Fruit fly (Drosophila melanogaster) whole organism, embryonic: Measurements from ENCODE around the gene CG43850.
A peak's percentile ranks its signal among the peaks of the same experiment; 100 is the strongest.

Experiments
- Abd-B ChIP-seq: fragments of 200-800 bp; sonication (Bioruptor generic); optimal IDR thresholded peaks from 2 replicates; lab custom pipeline; 2018; ENCODE audit warnings: missing biosample characterization, mild to moderate bottlenecking, missing genetic modification characterization, moderate library complexity
- Asciz ChIP-seq: fragments of 200-800 bp; sonication (Bioruptor generic); optimal IDR thresholded peaks from 2 replicates; lab custom pipeline; 2017; ENCODE audit warnings: missing biosample characterization, mild to moderate bottlenecking, missing genetic modification characterization, missing genetic modification reagents
- B-H1 ChIP-seq: fragments of 200-800 bp; sonication (Bioruptor generic); IDR thresholded peaks from 3 replicates; pipeline ENCODE4 v1.3.6; 2022; ENCODE audit warnings: missing biosample characterization, missing genetic modification characterization
- CG10321 ChIP-seq: fragments of 200-800 bp; sonication (Bioruptor generic); IDR thresholded peaks from 2 replicates; pipeline ENCODE4 v1.3.6; 2022; ENCODE audit warnings: missing biosample characterization, missing genetic modification characterization
- CG11504 ChIP-seq: fragments of 200-800 bp; sonication (Bioruptor generic); optimal IDR thresholded peaks from 3 replicates; lab custom pipeline; 2019; ENCODE audit warnings: missing biosample characterization, mild to moderate bottlenecking, missing genetic modification characterization, moderate library complexity
- CG12769 ChIP-seq: fragments of 200-800 bp; sonication (Bioruptor generic); optimal IDR thresholded peaks from 2 replicates; lab custom pipeline; 2019; ENCODE audit warnings: missing biosample characterization, mild to moderate bottlenecking, missing genetic modification characterization, moderate library complexity
- CG14860 ChIP-seq: fragments of 200-800 bp; sonication (Bioruptor generic); IDR thresholded peaks from 3 replicates; pipeline ENCODE4 v1.3.6; 2022; ENCODE audit warnings: missing biosample characterization, missing genetic modification characterization; ENCODE audit not compliant: partially characterized antibody
- CG15514 ChIP-seq: fragments of 200-800 bp; sonication (Bioruptor generic); optimal IDR thresholded peaks from 3 replicates; lab custom pipeline; 2017; ENCODE audit warnings: missing biosample characterization, missing genetic modification characterization, mild to moderate bottlenecking, moderate library complexity, missing genetic modification reagents
- CG16863 ChIP-seq: fragments of 200-800 bp; sonication (Bioruptor generic); optimal IDR thresholded peaks from 3 replicates; lab custom pipeline; 2016; ENCODE audit warnings: missing biosample characterization, missing genetic modification characterization
- CG3065 ChIP-seq: fragments of 200-800 bp; sonication (Bioruptor generic); optimal IDR thresholded peaks from 2 replicates; lab custom pipeline; 2016; ENCODE audit warnings: missing biosample characterization, missing genetic modification characterization
- CG31224 ChIP-seq: fragments of 200-800 bp; sonication (Bioruptor generic); IDR thresholded peaks from 2 replicates; pipeline ENCODE4 v1.3.6; 2022; ENCODE audit warnings: missing biosample characterization, missing genetic modification characterization
- CG31388 ChIP-seq: fragments of 200-800 bp; sonication (Bioruptor generic); optimal IDR thresholded peaks from 2 replicates; lab custom pipeline; 2016; ENCODE audit warnings: missing biosample characterization, missing genetic modification characterization
- CG32767 ChIP-seq: fragments of 200-800 bp; sonication (Bioruptor generic); IDR thresholded peaks from 2 replicates; pipeline ENCODE4 v1.3.6; 2022; ENCODE audit warnings: missing biosample characterization, missing genetic modification characterization
- CG3281 ChIP-seq: fragments of 200-800 bp; sonication (Bioruptor generic); optimal IDR thresholded peaks from 3 replicates; lab custom pipeline; 2017; ENCODE audit warnings: missing biosample characterization, mild to moderate bottlenecking, missing genetic modification characterization
- CG6689 ChIP-seq: fragments of 200-800 bp; sonication (Bioruptor generic); IDR thresholded peaks from 2 replicates; pipeline ENCODE4 v1.3.6; 2022; ENCODE audit warnings: missing biosample characterization, missing genetic modification characterization
- CG7786 ChIP-seq: fragments of 200-800 bp; sonication (Bioruptor generic); optimal IDR thresholded peaks from 2 replicates; lab custom pipeline; 2016; ENCODE audit warnings: missing biosample characterization, missing genetic modification characterization
- CG7839 ChIP-seq: fragments of 200-800 bp; sonication (Bioruptor generic); optimal IDR thresholded peaks from 3 replicates; lab custom pipeline; 2018; ENCODE audit warnings: missing biosample characterization, mild to moderate bottlenecking, missing genetic modification characterization, moderate library complexity
- CG8765 ChIP-seq: fragments of 200-800 bp; sonication (Bioruptor generic); IDR thresholded peaks from 2 replicates; pipeline ENCODE4 v1.3.6; 2022; ENCODE audit warnings: missing biosample characterization, missing genetic modification characterization
- CHES-1-like ChIP-seq: fragments of 200-800 bp; sonication (Bioruptor generic); optimal IDR thresholded peaks from 2 replicates; lab custom pipeline; 2016; ENCODE audit warnings: missing biosample characterization, missing genetic modification characterization
- CTCF ChIP-seq: fragments of 200-800 bp; sonication (Bioruptor generic); optimal IDR thresholded peaks from 2 replicates; lab custom pipeline; 2017; ENCODE audit warnings: missing biosample characterization, mild to moderate bottlenecking, missing genetic modification characterization, moderate library complexity
- CrebB ChIP-seq: fragments of 200-800 bp; sonication (Bioruptor generic); optimal IDR thresholded peaks from 3 replicates; lab custom pipeline; 2018; ENCODE audit warnings: missing biosample characterization, mild to moderate bottlenecking, missing genetic modification characterization
- Hey ChIP-seq: fragments of 200-800 bp; sonication (Bioruptor generic); optimal IDR thresholded peaks from 3 replicates; lab custom pipeline; 2018; ENCODE audit warnings: missing biosample characterization, mild to moderate bottlenecking, missing genetic modification characterization
- Hr39 ChIP-seq: fragments of >200 bp; optimal IDR thresholded peaks from 2 replicates; lab custom pipeline; 2017
- Hr51 ChIP-seq, 2 experiments: fragments of 200-800 bp; sonication (Bioruptor generic); optimal IDR thresholded peaks; 2 replicates in 1 of 2; 3 replicates in 1 of 2; lab custom pipeline; 2016 to 2018; ENCODE audit warnings: missing biosample characterization in 2 of 2, missing genetic modification characterization in 2 of 2, mild to moderate bottlenecking in 1 of 2, moderate library complexity in 1 of 2
- MTF-1 ChIP-seq: fragments of 200-800 bp; sonication (Bioruptor generic); optimal IDR thresholded peaks from 2 replicates; lab custom pipeline; 2018; ENCODE audit warnings: missing biosample characterization, mild to moderate bottlenecking, missing genetic modification characterization, borderline replicate concordance
- NFAT ChIP-seq: fragments of 200-800 bp; sonication (Bioruptor generic); IDR thresholded peaks from 2 replicates; pipeline ENCODE4 v1.3.6; 2022; ENCODE audit warnings: missing biosample characterization, missing genetic modification characterization
- Oli ChIP-seq: fragments of 200-800 bp; sonication (Bioruptor generic); optimal IDR thresholded peaks from 2 replicates; lab custom pipeline; 2018; ENCODE audit warnings: missing biosample characterization, mild to moderate bottlenecking, missing genetic modification characterization, moderate library complexity
- Pdp1 ChIP-seq, 2 experiments: fragments of 200-800 bp; sonication (Bioruptor generic); optimal IDR thresholded peaks; 3 replicates each; lab custom pipeline; 2016; ENCODE audit warnings: missing biosample characterization in 2 of 2, missing genetic modification characterization in 2 of 2, mild to moderate bottlenecking in 1 of 2, moderate library complexity in 1 of 2
- Six4 ChIP-seq: fragments of 200-800 bp; sonication (Bioruptor generic); optimal IDR thresholded peaks from 2 replicates; lab custom pipeline; 2016; ENCODE audit warnings: missing biosample characterization, missing genetic modification characterization
- ab ChIP-seq: fragments of 200-800 bp; sonication (Bioruptor generic); optimal IDR thresholded peaks from 2 replicates; lab custom pipeline; 2016; ENCODE audit warnings: missing biosample characterization, missing genetic modification characterization
- ase ChIP-seq: fragments of 200-800 bp; sonication (Bioruptor generic); IDR thresholded peaks from 3 replicates; pipeline ENCODE4 v1.3.6; 2022; ENCODE audit warnings: missing biosample characterization, missing genetic modification characterization
- chn ChIP-seq: fragments of 200-800 bp; sonication (Bioruptor generic); optimal IDR thresholded peaks from 2 replicates; lab custom pipeline; 2016; ENCODE audit warnings: missing biosample characterization, missing genetic modification characterization
- crol ChIP-seq: fragments of 200-800 bp; sonication (Bioruptor generic); IDR thresholded peaks from 2 replicates; pipeline ENCODE4 v1.3.6; 2022; ENCODE audit warnings: missing biosample characterization, missing genetic modification characterization
- cwo ChIP-seq: fragments of 200-800 bp; sonication (Bioruptor generic); optimal IDR thresholded peaks from 3 replicates; lab custom pipeline; 2017; ENCODE audit warnings: missing biosample characterization, missing genetic modification characterization, mild to moderate bottlenecking, moderate library complexity, missing genetic modification reagents
- emc ChIP-seq: fragments of 200-800 bp; sonication (Bioruptor generic); optimal IDR thresholded peaks from 2 replicates; lab custom pipeline; 2016; ENCODE audit warnings: missing biosample characterization, missing genetic modification characterization
- grau ChIP-seq: fragments of 200-800 bp; optimal IDR thresholded peaks from 3 replicates; lab custom pipeline; 2019; ENCODE audit warnings: missing biosample characterization, mild to moderate bottlenecking, missing genetic modification characterization, moderate library complexity
- ind ChIP-seq: fragments of 200-800 bp; sonication (Bioruptor generic); optimal IDR thresholded peaks from 3 replicates; lab custom pipeline; 2016; ENCODE audit warnings: missing biosample characterization, missing genetic modification characterization
- klu ChIP-seq: fragments of 200-800 bp; sonication (Bioruptor generic); IDR thresholded peaks from 2 replicates; pipeline ENCODE4 v1.3.6; 2022; ENCODE audit warnings: missing biosample characterization, missing genetic modification characterization
- lilli ChIP-seq: fragments of 200-800 bp; sonication (Bioruptor generic); optimal IDR thresholded peaks from 3 replicates; lab custom pipeline; 2016; ENCODE audit warnings: missing biosample characterization, missing genetic modification characterization
- pb ChIP-seq: fragments of 200-800 bp; sonication (Bioruptor generic); optimal IDR thresholded peaks from 3 replicates; lab custom pipeline; 2016; ENCODE audit warnings: missing biosample characterization, missing genetic modification characterization
- pita ChIP-seq: fragments of 200-800 bp; sonication (Bioruptor generic); optimal IDR thresholded peaks from 2 replicates; lab custom pipeline; 2017; ENCODE audit warnings: missing biosample characterization, mild to moderate bottlenecking, missing genetic modification characterization
- psq ChIP-seq: fragments of 200-800 bp; sonication (Bioruptor generic); optimal IDR thresholded peaks from 2 replicates; lab custom pipeline; 2017; ENCODE audit warnings: missing biosample characterization, missing genetic modification characterization
- pzg ChIP-seq: fragments of 200-800 bp; sonication (Bioruptor generic); optimal IDR thresholded peaks from 3 replicates; lab custom pipeline; 2018; ENCODE audit warnings: missing biosample characterization, mild to moderate bottlenecking, missing genetic modification characterization, moderate library complexity
- sens-2 ChIP-seq: fragments of 200-800 bp; sonication (Bioruptor generic); IDR thresholded peaks from 2 replicates; pipeline ENCODE4 v1.3.6; 2022; ENCODE audit warnings: missing biosample characterization, missing genetic modification characterization
- shn ChIP-seq: fragments of 200-800 bp; sonication (Bioruptor generic); optimal IDR thresholded peaks from 3 replicates; lab custom pipeline; 2016; ENCODE audit warnings: missing biosample characterization, missing genetic modification characterization
- slbo ChIP-seq: fragments of 200-800 bp; sonication (Bioruptor generic); IDR thresholded peaks from 2 replicates; pipeline ENCODE4 v1.3.6; 2022; ENCODE audit warnings: missing biosample characterization, missing genetic modification characterization
- sna ChIP-seq: fragments of 200-800 bp; sonication (Bioruptor generic); IDR thresholded peaks from 2 replicates; pipeline ENCODE4 v1.3.6; 2022; ENCODE audit warnings: missing biosample characterization, missing genetic modification characterization; ENCODE audit not compliant: partially characterized antibody
- twi ChIP-seq: fragments of 200-800 bp; optimal IDR thresholded peaks from 2 replicates; lab custom pipeline; 2019; ENCODE audit warnings: missing biosample characterization, mild to moderate bottlenecking, missing genetic modification characterization, moderate library complexity
- unpg ChIP-seq: fragments of 200-800 bp; sonication (Bioruptor generic); optimal IDR thresholded peaks from 3 replicates; lab custom pipeline; 2018; ENCODE audit warnings: missing biosample characterization, mild to moderate bottlenecking, missing genetic modification characterization, moderate library complexity
- zf30C ChIP-seq: fragments of 200-800 bp; sonication (Bioruptor generic); optimal IDR thresholded peaks from 3 replicates; lab custom pipeline; 2018; ENCODE audit warnings: missing biosample characterization, mild to moderate bottlenecking, missing genetic modification characterization

Gene CG43850

dm6 chr2L:13399565-13399964 lies 15.7 kb upstream of the CG43850 start (continued):
- no peak for TF ChIP-seq Asciz
- TF ChIP-seq grau, result peak; percentile 29
- TF ChIP-seq CTCF, result no peak
- TF ChIP-seq ase (GFP tag; lab: Robert Waterston, UW), result no peak
- TF ChIP-seq MTF-1, result no peak
- no peak for TF ChIP-seq ab (GFP tag; lab: Kevin White, UChicago)
- no peak for TF ChIP-seq CG31224 (GFP tag; lab: Robert Waterston, UW)
- TF ChIP-seq CG6689 (GFP tag; lab: Robert Waterston, UW), result no peak
- peak; percentile 24 for TF ChIP-seq CG7839 (tag; lab: Kevin White, UChicago)
- no peak for TF ChIP-seq crol (GFP tag; lab: Robert Waterston, UW)
- TF ChIP-seq sens-2, result no peak
- TF ChIP-seq zf30C, result peak; percentile 15
- TF ChIP-seq Hr39 (lab: Kevin White, UChicago), result no peak
- no peak for TF ChIP-seq CG32767 (GFP tag; lab: Robert Waterston, UW)
- TF ChIP-seq CG11504, result peak; percentile 15
- TF ChIP-seq twi (tag; lab: Kevin White, UChicago), result no peak
- no peak for TF ChIP-seq CG8765 (GFP tag; lab: Robert Waterston, UW)
- TF ChIP-seq B-H1 (GFP tag; lab: Robert Waterston, UW), result no peak
- TF ChIP-seq psq (GFP tag; lab: Kevin White, UChicago), result no peak
- no peak for TF ChIP-seq CrebB (tag; lab: Kevin White, UChicago)
- peak; percentile 11 for TF ChIP-seq CG3281 (GFP tag; lab: Kevin White, UChicago)
- peak; percentile 46; the same call in 1 of the 2 replicates for TF ChIP-seq slbo (GFP tag; lab: Robert Waterston, UW)
- TF ChIP-seq CG3065 (GFP tag; lab: Kevin White, UChicago), result no peak
- TF ChIP-seq chn, result no peak
- TF ChIP-seq pita (GFP tag; lab: Kevin White, UChicago), result no peak
- TF ChIP-seq Hr51 (GFP tag; optimal IDR thresholded peaks at IDR 0.05; lab: Kevin White, UChicago), result peak in 1 of 2 experiments; percentile 11
- TF ChIP-seq CG15514, result peak; percentile 3
- TF ChIP-seq Pdp1 (GFP tag; optimal IDR thresholded peaks at IDR 0.05; lab: Kevin White, UChicago), result peak in 1 of 2 experiments; percentile 4
- no peak for TF ChIP-seq shn
- TF ChIP-seq, all 482 proteins: peak for 29

dm6 chr2L:13411566-13411965 lies 3.7 kb upstream of the CG43850 start, which contains the start of gene Vm34Ca:
Vm34Ca (minus strand) TSS chr2L:13411631.
- 0 out of 3 replicates have a peak, but pooled peaks have one; percentile 12 for TF ChIP-seq CG14860
- no peak for TF ChIP-seq unpg
- TF ChIP-seq emc (GFP tag; lab: Kevin White, UChicago), result no peak

DNA sequence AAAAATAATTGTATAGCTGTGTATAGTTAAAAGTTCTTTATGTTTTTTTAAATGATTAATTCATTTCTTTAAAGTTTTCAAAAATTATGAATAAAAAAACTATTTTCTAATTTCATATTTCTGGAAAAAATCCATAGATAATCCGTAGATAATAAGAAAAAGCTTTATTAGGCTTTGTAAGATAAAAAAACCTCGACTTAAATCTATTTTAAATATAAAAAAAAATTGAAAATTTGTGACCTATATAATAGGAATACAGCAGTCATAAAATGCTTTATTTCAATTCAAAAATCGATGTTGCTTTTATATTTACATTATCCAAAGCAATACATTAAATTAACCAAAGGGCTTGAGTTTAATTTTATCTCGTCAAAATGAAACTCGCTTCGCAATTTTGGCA lies 3.0 kb upstream of the CG43850 start, which contains the start of gene Flad2:
Flad2 (plus strand) TSS at position 301 of the 400 bp plus-strand sequence.
- no peak for TF ChIP-seq CG12769 (tag; lab: Kevin White, UChicago)
- no peak for TF ChIP-seq CG16863 (GFP tag; lab: Kevin White, UChicago)
- TF ChIP-seq CG10321 (GFP tag; lab: Robert Waterston, UW), result no peak
- TF ChIP-seq lilli, result no peak
- no peak for TF ChIP-seq CHES-1-like (GFP tag; lab: Kevin White, UChicago)
- TF ChIP-seq CG14860, result no peak
- TF ChIP-seq NFAT (GFP tag; lab: Robert Waterston, UW), result no peak
- TF ChIP-seq pb (GFP tag; lab: Kevin White, UChicago), result no peak
- TF ChIP-seq Abd-B (GFP tag; lab: Kevin White, UChicago), result no peak
- no peak for TF ChIP-seq klu
- TF ChIP-seq Oli (tag; lab: Kevin White, UChicago), result no peak
- TF ChIP-seq pzg (GFP tag; lab: Kevin White, UChicago), result no peak
- TF ChIP-seq cwo (GFP tag; lab: Kevin White, UChicago), result no peak
- TF ChIP-seq ind (GFP tag; lab: Kevin White, UChicago), result no peak
- no peak for TF ChIP-seq Hey (tag; lab: Kevin White, UChicago)
- TF ChIP-seq Six4 (GFP tag; lab: Kevin White, UChicago), result no peak
- no peak for TF ChIP-seq grau
- no peak for TF ChIP-seq CG7786 (GFP tag; lab: Kevin White, UChicago)
- TF ChIP-seq sna, result no peak
- no peak for TF ChIP-seq CG31388 (GFP tag; lab: Kevin White, UChicago)
